Fruit fly (Drosophila melanogaster) whole organism, embryonic: Measurements from ENCODE around the gene mag.

ENCODE experiments used
- CG18476 ChIP-seq: fragments of 200-800 bp; sonication (Bioruptor generic); optimal IDR thresholded peaks from 2 replicates; lab custom pipeline; 2016; ENCODE audit warnings: missing biosample characterization, mild to moderate bottlenecking, missing genetic modification characterization
- CG3407 ChIP-seq: fragments of 200-800 bp; sonication (Bioruptor generic); optimal IDR thresholded peaks from 2 replicates; lab custom pipeline; 2018; ENCODE audit warnings: missing biosample characterization, mild to moderate bottlenecking, missing genetic modification characterization
- CG34376 ChIP-seq: fragments of 200-800 bp; sonication (Bioruptor generic); optimal IDR thresholded peaks from 2 replicates; lab custom pipeline; 2018; ENCODE audit warnings: missing biosample characterization, mild to moderate bottlenecking, missing genetic modification characterization
- CG5245 ChIP-seq: fragments of 200-800 bp; sonication (Bioruptor generic); optimal IDR thresholded peaks from 3 replicates; lab custom pipeline; 2016; ENCODE audit warnings: missing biosample characterization, missing genetic modification characterization
- CG9817 ChIP-seq: fragments of 200-800 bp; sonication (Bioruptor generic); optimal IDR thresholded peaks from 2 replicates; lab custom pipeline; 2018; ENCODE audit warnings: missing biosample characterization, mild to moderate bottlenecking, missing genetic modification characterization, moderate library complexity
- E2f2 ChIP-seq: fragments of 200-800 bp; sonication (Bioruptor generic); IDR thresholded peaks from 2 replicates; pipeline ENCODE4 v1.3.6; 2022; ENCODE audit warnings: missing biosample characterization, missing genetic modification characterization
- Hr51 ChIP-seq, 2 experiments: fragments of 200-800 bp; sonication (Bioruptor generic); optimal IDR thresholded peaks; 2 replicates in 1 of 2; 3 replicates in 1 of 2; lab custom pipeline; 2016 to 2018; ENCODE audit warnings: missing biosample characterization in 2 of 2, missing genetic modification characterization in 2 of 2, mild to moderate bottlenecking in 1 of 2, moderate library complexity in 1 of 2
- MTF-1 ChIP-seq: fragments of 200-800 bp; sonication (Bioruptor generic); optimal IDR thresholded peaks from 2 replicates; lab custom pipeline; 2018; ENCODE audit warnings: missing biosample characterization, mild to moderate bottlenecking, missing genetic modification characterization, borderline replicate concordance
- eyg ChIP-seq: fragments of 200-800 bp; sonication (Bioruptor generic); optimal IDR thresholded peaks from 3 replicates; lab custom pipeline; 2016; ENCODE audit warnings: missing biosample characterization, missing genetic modification characterization
- gem ChIP-seq: fragments of 200-800 bp; sonication (Bioruptor generic); optimal IDR thresholded peaks from 2 replicates; lab custom pipeline; 2019; ENCODE audit warnings: missing biosample characterization, mild to moderate bottlenecking, missing genetic modification characterization, moderate library complexity
- ham ChIP-seq: fragments of 200-800 bp; sonication (Bioruptor generic); IDR thresholded peaks from 2 replicates; pipeline ENCODE4 v1.3.6; 2022; ENCODE audit warnings: missing biosample characterization, missing genetic modification characterization
- nerfin-2 ChIP-seq: fragments of 200-800 bp; sonication (Bioruptor generic); IDR thresholded peaks from 2 replicates; pipeline ENCODE4 v1.3.6; 2022; ENCODE audit warnings: missing biosample characterization, missing genetic modification characterization; ENCODE audit not compliant: partially characterized antibody
- nom ChIP-seq: fragments of 200-800 bp; sonication (Bioruptor generic); optimal IDR thresholded peaks from 2 replicates; lab custom pipeline; 2017; ENCODE audit warnings: missing biosample characterization, missing genetic modification characterization, mild to moderate bottlenecking, moderate library complexity, missing genetic modification reagents
- rib ChIP-seq: fragments of 200-800 bp; sonication (Bioruptor generic); IDR thresholded peaks from 2 replicates; pipeline ENCODE4 v1.3.6; 2022; ENCODE audit warnings: missing biosample characterization, missing genetic modification characterization
- sna ChIP-seq: fragments of 200-800 bp; sonication (Bioruptor generic); IDR thresholded peaks from 2 replicates; pipeline ENCODE4 v1.3.6; 2022; ENCODE audit warnings: missing biosample characterization, missing genetic modification characterization; ENCODE audit not compliant: partially characterized antibody
- stwl ChIP-seq: fragments of 200-800 bp; sonication (Bioruptor generic); optimal IDR thresholded peaks from 3 replicates; lab custom pipeline; 2018; ENCODE audit warnings: missing biosample characterization, mild to moderate bottlenecking, missing genetic modification characterization, moderate library complexity
- sug ChIP-seq: fragments of 200-800 bp; optimal IDR thresholded peaks from 2 replicates; lab custom pipeline; 2019; ENCODE audit warnings: missing biosample characterization, mild to moderate bottlenecking, missing genetic modification characterization, moderate library complexity
- twi ChIP-seq: fragments of 200-800 bp; optimal IDR thresholded peaks from 2 replicates; lab custom pipeline; 2019; ENCODE audit warnings: missing biosample characterization, mild to moderate bottlenecking, missing genetic modification characterization, moderate library complexity

mag gene

dm6 chr3L:20511499-20512108 lies 51.1 kb downstream of the mag start (continued):
- no peak for TF ChIP-seq CG3407
- TF ChIP-seq sug (tag; lab: Kevin White, UChicago) = peak; percentile 70
- TF ChIP-seq ham = no peak
- TF ChIP-seq CG34376 (GFP tag; lab: Kevin White, UChicago) = peak; percentile 68
- TF ChIP-seq gem (tag; lab: Kevin White, UChicago) = peak; percentile 30
- no peak for TF ChIP-seq stwl (tag; lab: Kevin White, UChicago)
- TF ChIP-seq rib (GFP tag; lab: Robert Waterston, UW) = no peak
- TF ChIP-seq nom (GFP tag; lab: Kevin White, UChicago) = peak; percentile 26
- TF ChIP-seq MTF-1 (GFP tag; lab: Kevin White, UChicago) = no peak
- no peak for TF ChIP-seq Hr51 (GFP tag; optimal IDR thresholded peaks at IDR 0.05; lab: Kevin White, UChicago)
- TF ChIP-seq CG5245 = no peak
- TF ChIP-seq CG9817 (tag; lab: Kevin White, UChicago) = no peak
- no peak for TF ChIP-seq nerfin-2 (GFP tag; lab: Robert Waterston, UW)
- no peak for TF ChIP-seq CG18476 (GFP tag; lab: Kevin White, UChicago)
- TF ChIP-seq E2f2 (GFP tag; lab: Robert Waterston, UW) = peak; percentile 25; the same call in 1 of the 2 replicates
- no peak for TF ChIP-seq sna (GFP tag; lab: Robert Waterston, UW)
- no peak for TF ChIP-seq twi (tag; lab: Kevin White, UChicago)
- TF ChIP-seq eyg = no peak
